Worm (Caenorhabditis elegans): ENCODE measurements around the gene C50F4.4.
A peak's percentile ranks its signal among the peaks of the same experiment; 100 is the strongest.

Gene C50F4.4

DNA sequence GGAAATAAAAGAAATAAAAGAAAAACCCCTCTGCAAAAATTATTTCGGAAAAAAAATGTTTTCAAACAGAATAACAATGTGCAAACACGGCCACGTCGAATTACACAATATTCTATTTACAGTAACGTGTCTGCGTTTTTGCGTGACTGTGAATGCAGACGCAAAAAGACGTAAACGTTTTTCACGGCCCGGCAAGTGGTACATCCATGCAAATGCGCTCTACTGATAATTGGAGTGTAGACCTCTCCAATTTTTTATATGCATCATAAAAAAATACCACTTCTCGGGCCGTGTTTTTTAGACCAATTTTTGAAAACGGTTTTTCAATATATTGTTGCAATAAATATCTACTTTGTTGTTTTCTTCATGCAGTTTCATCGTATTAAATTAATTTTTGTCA lies 12.9 kb downstream of the C50F4.4 start, which contains the start of gene nstp-10 (continued):
- TF ChIP-seq T07F8.4 (tag; optimal IDR thresholded peaks at IDR 0.05), result no peak
- TF ChIP-seq B0261.1 (tag; optimal IDR thresholded peaks at IDR 0.05), result no peak
- no peak for TF ChIP-seq F37B4.10 (GFP tag; IDR thresholded peaks at IDR 0.05)
- TF ChIP-seq Y67H2A.10 (GFP tag; conservative IDR thresholded peaks at IDR 0.05), result peak; percentile 54; the same call in 1 of the 2 replicates
- TF ChIP-seq lin-35 (GFP tag; optimal IDR thresholded peaks at IDR 0.05), result peak in 1 of 3 experiments; percentile 8
- peak; percentile 98 for TF ChIP-seq B0019.2 (GFP tag; conservative IDR thresholded peaks at IDR 0.05)
- no peak for TF ChIP-seq F57C9.4 (tag; optimal IDR thresholded peaks at IDR 0.05)
- no peak for TF ChIP-seq zfh-2 (GFP tag; conservative IDR thresholded peaks at IDR 0.05)
- TF ChIP-seq athp-1 (tag; optimal IDR thresholded peaks at IDR 0.05), result peak; percentile 88
- no peak for TF ChIP-seq nhr-90 (tag; optimal IDR thresholded peaks at IDR 0.05)
- TF ChIP-seq aptf-3 (GFP tag; IDR thresholded peaks at IDR 0.05), result no peak
- peak; percentile 59 for TF ChIP-seq snpc-4 (GFP tag; optimal IDR thresholded peaks at IDR 0.05)
- peak; percentile 60 to 78 (median 74) for TF ChIP-seq snpc-4 (tag; optimal IDR thresholded peaks at IDR 0.05)
- TF ChIP-seq hmg-1.2 (GFP tag; IDR thresholded peaks at IDR 0.05), result peak; percentile 69
- TF ChIP-seq ama-1 (optimal IDR thresholded peaks at IDR 0.05), result no peak
- TF ChIP-seq ama-1 (GFP tag; optimal IDR thresholded peaks at IDR 0.05), result no peak
- no peak for TF ChIP-seq die-1 (tag; optimal IDR thresholded peaks at IDR 0.05)
- TF ChIP-seq attf-5 (GFP tag; optimal IDR thresholded peaks at IDR 0.05), result peak; percentile 70
- peak; percentile 89 for TF ChIP-seq tlf-1 (GFP tag; optimal IDR thresholded peaks at IDR 0.05)
- no peak for TF ChIP-seq akir-1 (GFP tag; optimal IDR thresholded peaks at IDR 0.05)
- no peak for TF ChIP-seq K12H6.12 (tag; optimal IDR thresholded peaks at IDR 0.05)
- no peak for TF ChIP-seq ceh-79 (tag; optimal IDR thresholded peaks at IDR 0.05)
- no peak for TF ChIP-seq sea-2 (GFP tag; IDR thresholded peaks at IDR 0.05)
- TF ChIP-seq Y53G8AR.9 (GFP tag; conservative IDR thresholded peaks at IDR 0.05), result peak; percentile 68; the same call in 1 of the 2 replicates
- TF ChIP-seq egl-18 (GFP tag; IDR thresholded peaks at IDR 0.05), result no peak
- TF ChIP-seq ekl-4 (GFP tag; IDR thresholded peaks at IDR 0.05), result peak; percentile 79
- TF ChIP-seq ets-4 (GFP tag; optimal IDR thresholded peaks at IDR 0.05), result no peak
- TF ChIP-seq lir-1 (GFP tag; conservative IDR thresholded peaks at IDR 0.05), result peak; percentile 71
- TF ChIP-seq F49E8.2 (tag; optimal IDR thresholded peaks at IDR 0.05; ENCODE audit: insufficient read depth), result peak; percentile 91
- TF ChIP-seq hlh-26 (GFP tag; conservative IDR thresholded peaks at IDR 0.05), result no peak
- TF ChIP-seq F39B2.1 (GFP tag; IDR thresholded peaks at IDR 0.05), result peak; percentile 25; the same call in 1 of the 2 replicates
- no peak for TF ChIP-seq chd-7 (tag; optimal IDR thresholded peaks at IDR 0.05)
- TF ChIP-seq egrh-3 (GFP tag; IDR thresholded peaks at IDR 0.05), result no peak
- 0 out of 2 replicates have a peak, but pooled peaks have one; percentile 43 for TF ChIP-seq attf-3 (GFP tag; conservative IDR thresholded peaks at IDR 0.05)
- TF ChIP-seq lin-40 (tag; optimal IDR thresholded peaks at IDR 0.05), result peak; percentile 28
- no peak for TF ChIP-seq let-526 (GFP tag; IDR thresholded peaks at IDR 0.05)
- TF ChIP-seq mes-4 (tag; optimal IDR thresholded peaks at IDR 0.05), result no peak
- no peak for TF ChIP-seq rpc-1 (optimal IDR thresholded peaks at IDR 0.05)
- no peak for TF ChIP-seq rpc-1 (tag; optimal IDR thresholded peaks at IDR 0.05)
- no peak for TF ChIP-seq ceh-58 (GFP tag; IDR thresholded peaks at IDR 0.05)
- TF ChIP-seq mel-28 (tag; optimal IDR thresholded peaks at IDR 0.05; ENCODE audit: borderline replicate concordance), result no peak
- TF ChIP-seq K11D2.4 (GFP tag; IDR thresholded peaks at IDR 0.05), result no peak
- no peak for TF ChIP-seq mxl-1 (tag; optimal IDR thresholded peaks at IDR 0.05)
- peak; percentile 77; the same call in 1 of the 2 replicates for TF ChIP-seq ztf-28 (GFP tag; IDR thresholded peaks at IDR 0.05)
- peak; percentile 75; the same call in 1 of the 2 replicates for TF ChIP-seq hsf-1 (GFP tag; IDR thresholded peaks at IDR 0.05)
- peak; percentile 88 for TF ChIP-seq efl-1 (GFP tag; optimal IDR thresholded peaks at IDR 0.05)
- TF ChIP-seq nhr-120 (GFP tag; IDR thresholded peaks at IDR 0.05), result no peak
- no peak for TF ChIP-seq somi-1 (GFP tag; optimal IDR thresholded peaks at IDR 0.05)
- no peak for TF ChIP-seq hlh-12 (tag; optimal IDR thresholded peaks at IDR 0.05)
- peak; percentile 95 for TF ChIP-seq mcd-1 (GFP tag; IDR thresholded peaks at IDR 0.05)
- TF ChIP-seq tbp1 (GFP tag; optimal IDR thresholded peaks at IDR 0.05), result peak; percentile 72
